Worm (Caenorhabditis elegans): Measurements from ENCODE around the gene K03H6.5.

DNA sequence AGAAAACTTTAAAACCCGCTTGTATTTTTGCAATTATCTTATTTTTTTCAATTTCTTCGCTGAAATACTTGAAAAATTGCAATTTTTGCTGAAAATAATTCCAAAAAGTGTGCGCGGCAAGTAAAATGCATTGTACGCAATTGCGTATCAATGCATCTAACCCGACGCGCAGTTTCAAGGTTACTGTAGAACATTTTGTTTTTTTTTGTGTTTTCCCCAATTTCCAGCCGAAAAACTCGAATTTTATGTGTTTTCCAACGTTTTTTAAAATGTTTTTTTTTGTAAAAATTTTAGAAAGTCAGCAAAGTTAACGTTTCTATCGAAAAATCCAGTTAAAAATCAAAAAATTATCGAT lies 39.6 kb downstream of the K03H6.5 start:
- no peak for TF ChIP-seq alr-1 (tag; optimal IDR thresholded peaks at IDR 0.05; ENCODE audit: borderline replicate concordance)
- TF ChIP-seq blmp-1 (tag; optimal IDR thresholded peaks at IDR 0.05) = no peak
- no peak for TF ChIP-seq tbx-2 (tag; optimal IDR thresholded peaks at IDR 0.05)
- TF ChIP-seq egl-13 (tag; optimal IDR thresholded peaks at IDR 0.05) = no peak
- no peak for TF ChIP-seq mef-2 (tag; optimal IDR thresholded peaks at IDR 0.05)
- no peak for TF ChIP-seq nhr-76 (tag; optimal IDR thresholded peaks at IDR 0.05)

All from whole organism, L1 larva.